Fruit fly (Drosophila melanogaster) whole organism, embryonic: ENCODE data around the gene CG31068.
A peak's percentile ranks its signal among the peaks of the same experiment; 100 is the strongest.

Experiments
- Blimp-1 ChIP-seq: fragments of 200-800 bp; sonication (Bioruptor generic); optimal IDR thresholded peaks from 3 replicates; lab custom pipeline; 2018; ENCODE audit warnings: missing biosample characterization, missing genetic modification characterization, mild to moderate bottlenecking, moderate library complexity, missing genetic modification reagents
- Bteb2 ChIP-seq: fragments of 200-800 bp; sonication (Bioruptor generic); optimal IDR thresholded peaks from 2 replicates; lab custom pipeline; 2016; ENCODE audit warnings: missing biosample characterization, missing genetic modification characterization
- CG10267 ChIP-seq: fragments of 200-800 bp; sonication (Bioruptor generic); optimal IDR thresholded peaks from 2 replicates; lab custom pipeline; 2018; ENCODE audit warnings: missing biosample characterization, mild to moderate bottlenecking, missing genetic modification characterization, moderate library complexity
- CG10274 ChIP-seq: fragments of 200-800 bp; sonication (Bioruptor generic); optimal IDR thresholded peaks from 3 replicates; lab custom pipeline; 2017; ENCODE audit warnings: missing biosample characterization, mild to moderate bottlenecking, missing genetic modification characterization
- CG10321 ChIP-seq: fragments of 200-800 bp; sonication (Bioruptor generic); IDR thresholded peaks from 2 replicates; pipeline ENCODE4 v1.3.6; 2022; ENCODE audit warnings: missing biosample characterization, missing genetic modification characterization
- CG10462 ChIP-seq: fragments of 200-800 bp; sonication (Bioruptor generic); optimal IDR thresholded peaks from 2 replicates; lab custom pipeline; 2016; ENCODE audit warnings: missing biosample characterization, missing genetic modification characterization
- CG11085 ChIP-seq: fragments of 200-800 bp; sonication (Bioruptor generic); IDR thresholded peaks from 2 replicates; pipeline ENCODE4 v1.3.6; 2022; ENCODE audit warnings: missing biosample characterization, missing genetic modification characterization
- CG12769 ChIP-seq: fragments of 200-800 bp; sonication (Bioruptor generic); optimal IDR thresholded peaks from 2 replicates; lab custom pipeline; 2019; ENCODE audit warnings: missing biosample characterization, mild to moderate bottlenecking, missing genetic modification characterization, moderate library complexity
- CG14441 ChIP-seq: fragments of 200-800 bp; sonication (Bioruptor generic); IDR thresholded peaks from 2 replicates; pipeline ENCODE4 v1.3.6; 2022; ENCODE audit warnings: missing biosample characterization, missing genetic modification characterization
- CG17568 ChIP-seq: fragments of 200-800 bp; sonication (Bioruptor generic); optimal IDR thresholded peaks from 2 replicates; lab custom pipeline; 2018; ENCODE audit warnings: missing biosample characterization, mild to moderate bottlenecking, missing genetic modification characterization, moderate library complexity
- CG2120 ChIP-seq: fragments of 200-800 bp; sonication (Bioruptor generic); optimal IDR thresholded peaks from 3 replicates; lab custom pipeline; 2016; ENCODE audit warnings: missing biosample characterization, missing genetic modification characterization
- CG30020 ChIP-seq: fragments of 200-800 bp; optimal IDR thresholded peaks from 2 replicates; lab custom pipeline; 2019; ENCODE audit warnings: missing biosample characterization, mild to moderate bottlenecking, missing genetic modification characterization, moderate library complexity
- CG31224 ChIP-seq: fragments of 200-800 bp; sonication (Bioruptor generic); IDR thresholded peaks from 2 replicates; pipeline ENCODE4 v1.3.6; 2022; ENCODE audit warnings: missing biosample characterization, missing genetic modification characterization
- CG31365 ChIP-seq: fragments of 200-800 bp; sonication (Bioruptor generic); optimal IDR thresholded peaks from 2 replicates; lab custom pipeline; 2018; ENCODE audit warnings: missing biosample characterization, mild to moderate bottlenecking, missing genetic modification characterization
- CG3163 ChIP-seq: fragments of 200-800 bp; sonication (Bioruptor generic); optimal IDR thresholded peaks from 3 replicates; lab custom pipeline; 2016; ENCODE audit warnings: missing biosample characterization, missing genetic modification characterization
- CG43689 ChIP-seq: fragments of 200-800 bp; sonication (Bioruptor generic); IDR thresholded peaks from 2 replicates; pipeline ENCODE4 v1.3.6; 2022; ENCODE audit warnings: missing biosample characterization, missing genetic modification characterization
- CG4424 ChIP-seq: fragments of 200-800 bp; sonication (Bioruptor generic); optimal IDR thresholded peaks from 3 replicates; lab custom pipeline; 2016; ENCODE audit warnings: missing biosample characterization, missing genetic modification characterization
- CG4617 ChIP-seq: fragments of 200-800 bp; sonication (Bioruptor generic); optimal IDR thresholded peaks from 3 replicates; lab custom pipeline; 2016; ENCODE audit warnings: missing biosample characterization, missing genetic modification characterization, borderline replicate concordance
- CG4854 ChIP-seq: fragments of 200-800 bp; sonication (Bioruptor generic); optimal IDR thresholded peaks from 2 replicates; lab custom pipeline; 2016; ENCODE audit warnings: missing biosample characterization, missing genetic modification characterization, inconsistent platforms
- CG5180 ChIP-seq: fragments of 200-800 bp; sonication (Bioruptor generic); optimal IDR thresholded peaks from 3 replicates; lab custom pipeline; 2017; ENCODE audit warnings: missing biosample characterization, missing genetic modification characterization, mild to moderate bottlenecking, moderate library complexity, missing genetic modification reagents
- CG7786 ChIP-seq: fragments of 200-800 bp; sonication (Bioruptor generic); optimal IDR thresholded peaks from 2 replicates; lab custom pipeline; 2016; ENCODE audit warnings: missing biosample characterization, missing genetic modification characterization
- Dek ChIP-seq: fragments of 200-800 bp; sonication (Bioruptor generic); optimal IDR thresholded peaks from 3 replicates; lab custom pipeline; 2019; ENCODE audit warnings: missing biosample characterization, mild to moderate bottlenecking, missing genetic modification characterization, moderate library complexity
- E2f1 ChIP-seq: fragments of 200-800 bp; sonication (Bioruptor generic); IDR thresholded peaks from 2 replicates; pipeline ENCODE4 v1.3.6; 2022; ENCODE audit warnings: missing biosample characterization, missing genetic modification characterization
- Fer3 ChIP-seq: fragments of 200-800 bp; sonication (Bioruptor generic); optimal IDR thresholded peaks from 2 replicates; lab custom pipeline; 2018; ENCODE audit warnings: missing biosample characterization, mild to moderate bottlenecking, missing genetic modification characterization, moderate library complexity
- Hey ChIP-seq: fragments of 200-800 bp; sonication (Bioruptor generic); optimal IDR thresholded peaks from 3 replicates; lab custom pipeline; 2018; ENCODE audit warnings: missing biosample characterization, mild to moderate bottlenecking, missing genetic modification characterization
- PHDP ChIP-seq: fragments of 200-800 bp; sonication (Bioruptor generic); optimal IDR thresholded peaks from 3 replicates; lab custom pipeline; 2018; ENCODE audit warnings: missing biosample characterization, mild to moderate bottlenecking, missing genetic modification characterization, moderate library complexity
- Rx ChIP-seq: fragments of 200-800 bp; sonication (Bioruptor generic); IDR thresholded peaks from 2 replicates; pipeline ENCODE4 v1.3.6; 2022; ENCODE audit warnings: missing biosample characterization, missing genetic modification characterization
- Sin3A ChIP-seq: fragments of >200 bp; optimal IDR thresholded peaks from 2 replicates; lab custom pipeline; 2018
- Spps ChIP-seq: fragments of 200-800 bp; sonication (Bioruptor generic); optimal IDR thresholded peaks from 2 replicates; lab custom pipeline; 2018; ENCODE audit warnings: missing biosample characterization, mild to moderate bottlenecking, missing genetic modification characterization
- caup ChIP-seq: fragments of 200-800 bp; sonication (Bioruptor generic); optimal IDR thresholded peaks from 3 replicates; lab custom pipeline; 2017; ENCODE audit warnings: missing biosample characterization, mild to moderate bottlenecking, missing genetic modification characterization, moderate library complexity; ENCODE audit not compliant: severe bottlenecking
- chif ChIP-seq, 2 experiments: fragments of 200-800 bp; sonication (Bioruptor generic); optimal IDR thresholded peaks; 3 replicates each; lab custom pipeline; 2016; ENCODE audit warnings: missing biosample characterization in 2 of 2, missing genetic modification characterization in 2 of 2
- crol ChIP-seq: fragments of 200-800 bp; sonication (Bioruptor generic); IDR thresholded peaks from 2 replicates; pipeline ENCODE4 v1.3.6; 2022; ENCODE audit warnings: missing biosample characterization, missing genetic modification characterization
- dpn ChIP-seq, 2 experiments: fragments of 200-800 bp; sonication (Bioruptor generic); optimal IDR thresholded peaks; 3 replicates each; lab custom pipeline; 2016; ENCODE audit warnings: missing biosample characterization in 2 of 2, missing genetic modification characterization in 2 of 2
- fd3F ChIP-seq: fragments of 200-800 bp; sonication (Bioruptor generic); optimal IDR thresholded peaks from 2 replicates; lab custom pipeline; 2018; ENCODE audit warnings: missing biosample characterization, mild to moderate bottlenecking, missing genetic modification characterization, moderate library complexity
- fd64A ChIP-seq: fragments of 200-800 bp; sonication (Bioruptor generic); optimal IDR thresholded peaks from 3 replicates; lab custom pipeline; 2018; ENCODE audit warnings: missing biosample characterization, mild to moderate bottlenecking, missing genetic modification characterization
- fd96Cb ChIP-seq: fragments of 200-800 bp; sonication (Bioruptor generic); optimal IDR thresholded peaks from 2 replicates; lab custom pipeline; 2018; ENCODE audit warnings: missing biosample characterization, mild to moderate bottlenecking, missing genetic modification characterization, moderate library complexity
- fru ChIP-seq: fragments of >200 bp; optimal IDR thresholded peaks from 2 replicates; lab custom pipeline; 2017
- ftz-f1 ChIP-seq: fragments of 200-800 bp; sonication (Bioruptor generic); optimal IDR thresholded peaks from 2 replicates; lab custom pipeline; 2016; ENCODE audit warnings: missing biosample characterization, missing genetic modification characterization
- gcm2 ChIP-seq: fragments of 200-800 bp; sonication (Bioruptor generic); optimal IDR thresholded peaks from 2 replicates; lab custom pipeline; 2016; ENCODE audit warnings: missing biosample characterization, missing genetic modification characterization
- grau ChIP-seq: fragments of 200-800 bp; optimal IDR thresholded peaks from 3 replicates; lab custom pipeline; 2019; ENCODE audit warnings: missing biosample characterization, mild to moderate bottlenecking, missing genetic modification characterization, moderate library complexity
- hbn ChIP-seq: fragments of 200-800 bp; sonication (Bioruptor generic); IDR thresholded peaks from 2 replicates; pipeline ENCODE4 v1.3.6; 2022; ENCODE audit warnings: missing biosample characterization, missing genetic modification characterization; ENCODE audit not compliant: partially characterized antibody
- her ChIP-seq: fragments of 200-800 bp; sonication (Bioruptor generic); optimal IDR thresholded peaks from 2 replicates; lab custom pipeline; 2016; ENCODE audit warnings: missing biosample characterization, missing genetic modification characterization
- hth ChIP-seq: fragments of >200 bp; optimal IDR thresholded peaks from 2 replicates; lab custom pipeline; 2017; ENCODE audit warnings: inconsistent platforms
- inv ChIP-seq: fragments of 200-800 bp; sonication (Bioruptor generic); IDR thresholded peaks from 2 replicates; pipeline ENCODE4 v1.3.6; 2022; ENCODE audit warnings: missing biosample characterization, missing genetic modification characterization; ENCODE audit not compliant: partially characterized antibody
- jumu ChIP-seq: fragments of 200-800 bp; sonication (Bioruptor generic); optimal IDR thresholded peaks from 3 replicates; lab custom pipeline; 2016; ENCODE audit warnings: missing biosample characterization, missing genetic modification characterization
- luna ChIP-seq: fragments of 200-800 bp; sonication (Bioruptor generic); optimal IDR thresholded peaks from 2 replicates; lab custom pipeline; 2016; ENCODE audit warnings: missing biosample characterization, missing genetic modification characterization
- mam ChIP-seq: fragments of 200-800 bp; sonication (Bioruptor generic); optimal IDR thresholded peaks from 3 replicates; lab custom pipeline; 2016; ENCODE audit warnings: missing biosample characterization, missing genetic modification characterization
- sqz ChIP-seq: fragments of 200-800 bp; sonication (Bioruptor generic); optimal IDR thresholded peaks from 3 replicates; lab custom pipeline; 2018; ENCODE audit warnings: missing biosample characterization, mild to moderate bottlenecking, missing genetic modification characterization
- twi ChIP-seq: fragments of 200-800 bp; optimal IDR thresholded peaks from 2 replicates; lab custom pipeline; 2019; ENCODE audit warnings: missing biosample characterization, mild to moderate bottlenecking, missing genetic modification characterization, moderate library complexity
- zen ChIP-seq: fragments of 200-800 bp; sonication (Bioruptor generic); optimal IDR thresholded peaks from 3 replicates; lab custom pipeline; 2018; ENCODE audit warnings: missing biosample characterization, mild to moderate bottlenecking, missing genetic modification characterization, moderate library complexity

The CG31068 gene

DNA sequence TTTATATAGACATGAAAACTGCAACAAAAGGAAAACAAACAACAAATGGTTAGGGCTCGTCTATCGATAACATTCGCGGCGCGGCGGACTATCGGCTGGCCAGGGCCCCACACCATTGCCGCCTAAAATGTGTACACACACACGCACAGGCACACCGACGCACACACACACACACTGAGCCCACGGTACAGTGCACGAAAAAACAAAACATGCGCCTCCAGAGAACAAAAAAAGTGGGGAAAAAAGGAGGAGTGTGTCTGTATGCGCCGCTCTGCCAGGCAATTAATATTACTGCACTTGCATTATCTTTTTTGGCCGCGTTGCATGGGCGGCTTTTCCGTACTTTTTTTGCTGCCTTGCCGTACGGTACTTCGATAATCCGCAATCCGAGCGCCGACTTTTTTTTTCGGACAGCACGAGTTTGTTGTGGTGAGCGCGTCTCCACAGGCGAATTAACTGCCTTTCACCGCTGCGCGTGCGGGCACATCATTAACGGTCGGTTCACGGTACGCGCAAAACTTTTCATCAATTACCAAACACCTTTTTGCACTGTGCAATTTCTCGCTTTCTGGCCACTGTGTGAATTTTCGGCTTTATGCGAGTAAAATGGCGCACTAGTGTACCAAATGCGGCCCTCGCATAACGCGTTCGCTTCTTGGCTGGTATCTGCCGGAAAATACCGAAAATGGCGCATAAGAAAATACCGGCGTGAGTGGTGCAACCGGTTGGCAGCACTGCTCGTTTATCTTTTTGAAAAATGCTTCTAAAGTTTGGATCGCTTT lies 30.1 kb downstream of the CG31068 start, which contains the start of gene woc (continued):
- TF ChIP-seq fd64A (GFP tag; lab: Kevin White, UChicago) (no peak), caup (GFP tag; lab: Kevin White, UChicago) (peak; percentile 8), CG31224 (GFP tag; lab: Robert Waterston, UW) (peak; percentile 43; the same call in 1 of the 2 replicates), luna (GFP tag; lab: Kevin White, UChicago) (no peak), CG31365 (tag; lab: Kevin White, UChicago) (no peak), CG7786 (GFP tag; lab: Kevin White, UChicago) (peak; percentile 65), CG43689 (no peak), Sin3A (lab: Kevin White, UChicago) (peak; percentile 86), CG10274 (GFP tag; lab: Kevin White, UChicago) (no peak), CG5180 (GFP tag; lab: Kevin White, UChicago) (no peak), mam (GFP tag; lab: Kevin White, UChicago) (peak; percentile 56), CG11085 (no peak), CG10462 (GFP tag; lab: Kevin White, UChicago) (peak; percentile 6), Dek (no peak), Hey (no peak), fru (lab: Kevin White, UChicago) (no peak), zen (peak; percentile 23), gcm2 (peak; percentile 45), CG4424 (GFP tag; lab: Kevin White, UChicago) (no peak), hbn (peak; percentile 71), twi (tag; lab: Kevin White, UChicago) (no peak), Bteb2 (peak; percentile 49), CG17568 (GFP tag; lab: Kevin White, UChicago) (no peak), CG4617 (GFP tag; lab: Kevin White, UChicago) (peak; percentile 74), grau (tag; lab: Kevin White, UChicago) (no peak), dpn (GFP tag; optimal IDR thresholded peaks at IDR 0.05; lab: Kevin White, UChicago) (peak; percentile 41 to 54), CG2120 (GFP tag; lab: Kevin White, UChicago) (peak; percentile 78), her (GFP tag; lab: Kevin White, UChicago) (peak; percentile 60), E2f1 (peak; percentile 94), sqz (GFP tag; lab: Kevin White, UChicago) (peak; percentile 87), crol (GFP tag; lab: Robert Waterston, UW) (no peak), CG10267 (tag; lab: Kevin White, UChicago) (peak; percentile 23), CG10321 (GFP tag; lab: Robert Waterston, UW) (no peak), jumu (peak; percentile 62), Spps (tag; lab: Kevin White, UChicago) (no peak), PHDP (tag; lab: Kevin White, UChicago) (no peak), inv (peak; percentile 49), ftz-f1 (GFP tag; lab: Kevin White, UChicago) (no peak), CG3163 (GFP tag; lab: Kevin White, UChicago) (peak; percentile 33), Blimp-1 (GFP tag; lab: Kevin White, UChicago) (no peak), Rx (peak; percentile 14; the same call in 1 of the 2 replicates), fd3F (GFP tag; lab: Kevin White, UChicago) (no peak), CG30020 (tag; lab: Kevin White, UChicago) (no peak), CG12769 (tag; lab: Kevin White, UChicago) (no peak), hth (lab: Kevin White, UChicago) (no peak), CG4854 (no peak), Fer3 (no peak), CG14441 (GFP tag; lab: Robert Waterston, UW) (0 out of 2 replicates have a peak, but pooled peaks have one; percentile 15), fd96Cb (tag; lab: Kevin White, UChicago) (no peak), chif (GFP tag; optimal IDR thresholded peaks at IDR 0.05; lab: Kevin White, UChicago) (peak in 1 of 2 experiments; percentile 45)
